Fruit fly (Drosophila melanogaster): ENCODE results near the gene CG32485.

The CG32485 gene

dm6 chr3L:3090581-3091345 is 40.6 kb downstream of the CG32485 start (continued):
- TF ChIP-seq CG1529 (GFP tag; optimal IDR thresholded peaks at IDR 0.05), result no peak
- no peak for TF ChIP-seq Atf-2 (GFP tag; optimal IDR thresholded peaks at IDR 0.05)
- no peak for TF ChIP-seq ac (GFP tag; optimal IDR thresholded peaks at IDR 0.05)
- peak; percentile 27; the same call in 1 of the 2 replicates for TF ChIP-seq Ptx1 (GFP tag; IDR thresholded peaks at IDR 0.05)
- TF ChIP-seq sc (optimal IDR thresholded peaks at IDR 0.05), result no peak
- TF ChIP-seq sc (GFP tag; optimal IDR thresholded peaks at IDR 0.05), result no peak
- TF ChIP-seq CG11723 (GFP tag; optimal IDR thresholded peaks at IDR 0.05), result no peak
- peak; percentile 37 for TF ChIP-seq ems (GFP tag; optimal IDR thresholded peaks at IDR 0.05)
- no peak for TF ChIP-seq dmrt99B (tag; optimal IDR thresholded peaks at IDR 0.05)
- TF ChIP-seq jing (GFP tag; optimal IDR thresholded peaks at IDR 0.05), result no peak
- TF ChIP-seq CG7745 (tag; optimal IDR thresholded peaks at IDR 0.05), result peak; percentile 41
- TF ChIP-seq CG12659 (GFP tag; optimal IDR thresholded peaks at IDR 0.05), result peak; percentile 31
- no peak for TF ChIP-seq CG1832 (GFP tag; optimal IDR thresholded peaks at IDR 0.05)
- TF ChIP-seq CG17568 (GFP tag; optimal IDR thresholded peaks at IDR 0.05), result no peak
- TF ChIP-seq lov (optimal IDR thresholded peaks at IDR 0.05), result no peak
- TF ChIP-seq lov (GFP tag; IDR thresholded peaks at IDR 0.05), result no peak
- TF ChIP-seq Sox102F (GFP tag; optimal IDR thresholded peaks at IDR 0.05), result no peak
- no peak for TF ChIP-seq Ets97D (GFP tag; optimal IDR thresholded peaks at IDR 0.05)
- TF ChIP-seq CG2875 (GFP tag; optimal IDR thresholded peaks at IDR 0.05), result peak; percentile 29
- TF ChIP-seq CG7928 (GFP tag; optimal IDR thresholded peaks at IDR 0.05), result no peak
- no peak for TF ChIP-seq Six4 (GFP tag; optimal IDR thresholded peaks at IDR 0.05)
- TF ChIP-seq CG4854 (GFP tag; optimal IDR thresholded peaks at IDR 0.05), result peak; percentile 61
- no peak for TF ChIP-seq CG15479 (GFP tag; optimal IDR thresholded peaks at IDR 0.05)
- TF ChIP-seq gcm (GFP tag; optimal IDR thresholded peaks at IDR 0.05), result no peak
- peak; percentile 28 for TF ChIP-seq sug (tag; optimal IDR thresholded peaks at IDR 0.05)
- TF ChIP-seq Sox100B (GFP tag; optimal IDR thresholded peaks at IDR 0.05), result no peak
- TF ChIP-seq GATAe (GFP tag; conservative IDR thresholded peaks at IDR 0.05), result no peak

dm6 chr3L:3095590-3095989 is 45.5 kb downstream of the CG32485 start:
- TF ChIP-seq CG6791 (GFP tag; IDR thresholded peaks at IDR 0.05; ENCODE audit: partially characterized antibody) (peak; percentile 91), tx (GFP tag; optimal IDR thresholded peaks at IDR 0.05) (no peak), eve (GFP tag; optimal IDR thresholded peaks at IDR 0.05) (no peak), CG2120 (GFP tag; optimal IDR thresholded peaks at IDR 0.05) (no peak), ftz-f1 (GFP tag; optimal IDR thresholded peaks at IDR 0.05) (no peak), vnd (GFP tag; IDR thresholded peaks at IDR 0.05; ENCODE audit: partially characterized antibody) (peak; percentile 71), sim (GFP tag; IDR thresholded peaks at IDR 0.05) (no peak), oc (tag; optimal IDR thresholded peaks at IDR 0.05) (no peak), chinmo (GFP tag; IDR thresholded peaks at IDR 0.05; ENCODE audit: partially characterized antibody) (peak; percentile 50; the same call in 1 of the 4 replicates), unc-4 (GFP tag; IDR thresholded peaks at IDR 0.05; ENCODE audit: partially characterized antibody) (0 out of 2 replicates have a peak, but pooled peaks have one; percentile 32), bbx (GFP tag; IDR thresholded peaks at IDR 0.05; ENCODE audit: partially characterized antibody) (peak; percentile 84), gcm (GFP tag; optimal IDR thresholded peaks at IDR 0.05) (no peak), dimm (GFP tag; IDR thresholded peaks at IDR 0.05) (no peak), HLH4C (GFP tag; IDR thresholded peaks at IDR 0.05; ENCODE audit: partially characterized antibody) (peak; percentile 63), sens-2 (GFP tag; IDR thresholded peaks at IDR 0.05) (no peak), scrt (GFP tag; optimal IDR thresholded peaks at IDR 0.05) (no peak), H15 (GFP tag; IDR thresholded peaks at IDR 0.05) (no peak), mld (GFP tag; IDR thresholded peaks at IDR 0.05; ENCODE audit: partially characterized antibody) (peak; percentile 76), ind (GFP tag; optimal IDR thresholded peaks at IDR 0.05) (no peak), CG34224 (GFP tag; IDR thresholded peaks at IDR 0.05; ENCODE audit: partially characterized antibody) (peak; percentile 20; the same call in 1 of the 3 replicates), esg (GFP tag; conservative IDR thresholded peaks at IDR 0.05) (no peak), Hr39 (optimal IDR thresholded peaks at IDR 0.05) (no peak), sr (GFP tag; IDR thresholded peaks at IDR 0.05) (peak; percentile 51; the same call in 1 of the 3 replicates), CG10543 (GFP tag; optimal IDR thresholded peaks at IDR 0.05) (no peak)

Data from whole organism, embryonic.